Fruit fly (Drosophila melanogaster): ENCODE measurements around the gene IPIP.

Gene IPIP

dm6 chr2L:6036710-6037109 lies 11.1 kb upstream of the IPIP start, which contains the start of gene mtm (continued):
- TF ChIP-seq hbn (GFP tag; IDR thresholded peaks at IDR 0.05; ENCODE audit: partially characterized antibody) = 0 out of 2 replicates have a peak, but pooled peaks have one; percentile 19
- TF ChIP-seq amos (GFP tag; IDR thresholded peaks at IDR 0.05; ENCODE audit: partially characterized antibody) = peak; percentile 18; the same call in 1 of the 2 replicates

- TF ChIP-seq CG14441 (GFP tag; IDR thresholded peaks at IDR 0.05) (peak; percentile 29; the same call in 1 of the 2 replicates), HmgZ (tag; optimal IDR thresholded peaks at IDR 0.05) (peak; percentile 78), CG5245 (GFP tag; optimal IDR thresholded peaks at IDR 0.05) (peak; percentile 13), prd (optimal IDR thresholded peaks at IDR 0.05) (no peak), prd (GFP tag; IDR thresholded peaks at IDR 0.05) (peak; percentile 54; the same call in 1 of the 3 replicates), sob (GFP tag; IDR thresholded peaks at IDR 0.05) (peak; percentile 58; the same call in 1 of the 2 replicates), Doc3 (GFP tag; IDR thresholded peaks at IDR 0.05; ENCODE audit: partially characterized antibody) (peak; percentile 31; the same call in 1 of the 3 replicates), trem (tag; optimal IDR thresholded peaks at IDR 0.05) (peak; percentile 99), gfzf (GFP tag; optimal IDR thresholded peaks at IDR 0.05) (peak; percentile 16), cg (GFP tag; optimal IDR thresholded peaks at IDR 0.05) (no peak), unc-4 (GFP tag; IDR thresholded peaks at IDR 0.05; ENCODE audit: partially characterized antibody) (peak; percentile 36; the same call in 1 of the 2 replicates), CG33213 (GFP tag; optimal IDR thresholded peaks at IDR 0.05) (peak; percentile 47), fru (optimal IDR thresholded peaks at IDR 0.05) (no peak), CG12104 (GFP tag; optimal IDR thresholded peaks at IDR 0.05) (peak; percentile 14), Antp (GFP tag; optimal IDR thresholded peaks at IDR 0.05) (peak; percentile 46), CG6683 (GFP tag; optimal IDR thresholded peaks at IDR 0.05) (peak; percentile 29), esg (GFP tag; conservative IDR thresholded peaks at IDR 0.05) (0 out of 2 replicates have a peak, but pooled peaks have one; percentile 7), CG9609 (GFP tag; optimal IDR thresholded peaks at IDR 0.05) (peak; percentile 65), CG7928 (GFP tag; optimal IDR thresholded peaks at IDR 0.05) (peak; percentile 23), ewg (GFP tag; optimal IDR thresholded peaks at IDR 0.05) (peak; percentile 28), CG30403 (GFP tag; optimal IDR thresholded peaks at IDR 0.05) (peak; percentile 70), Ets65A (GFP tag) (peak; percentile 91), dpn (GFP tag; optimal IDR thresholded peaks at IDR 0.05) (peak; percentile 60 to 61), YL-1 (GFP tag; optimal IDR thresholded peaks at IDR 0.05) (peak; percentile 26), hbn (GFP tag; IDR thresholded peaks at IDR 0.05; ENCODE audit: partially characterized antibody) (peak; percentile 34; the same call in 1 of the 2 replicates), CG1603 (tag; optimal IDR thresholded peaks at IDR 0.05) (peak; percentile 69), cwo (GFP tag; optimal IDR thresholded peaks at IDR 0.05) (peak; percentile 32), PHDP (tag; optimal IDR thresholded peaks at IDR 0.05) (peak; percentile 66), Mad (GFP tag; optimal IDR thresholded peaks at IDR 0.05) (peak; percentile 27), tin (GFP tag; optimal IDR thresholded peaks at IDR 0.05) (peak; percentile 38), phol (tag; optimal IDR thresholded peaks at IDR 0.05) (peak; percentile 69), CG18764 (GFP tag; optimal IDR thresholded peaks at IDR 0.05) (peak; percentile 41), B-H1 (GFP tag; IDR thresholded peaks at IDR 0.05) (no peak), CG4282 (GFP tag; optimal IDR thresholded peaks at IDR 0.05) (no peak), Fer3 (tag; optimal IDR thresholded peaks at IDR 0.05) (peak; percentile 48), Ada2b (GFP tag; IDR thresholded peaks at IDR 0.05) (0 out of 2 replicates have a peak, but pooled peaks have one; percentile 22), slp2 (GFP tag; optimal IDR thresholded peaks at IDR 0.05) (peak; percentile 45), nom (GFP tag; optimal IDR thresholded peaks at IDR 0.05) (peak; percentile 32), CG2712 (tag; optimal IDR thresholded peaks at IDR 0.05) (peak; percentile 57), CG11398 (GFP tag; optimal IDR thresholded peaks at IDR 0.05) (no peak), Camta (GFP tag; optimal IDR thresholded peaks at IDR 0.05) (peak; percentile 62), bbx (GFP tag; IDR thresholded peaks at IDR 0.05; ENCODE audit: partially characterized antibody) (no peak), CG2202 (tag; optimal IDR thresholded peaks at IDR 0.05) (no peak), grau (tag; optimal IDR thresholded peaks at IDR 0.05) (peak; percentile 56), Oli (tag; optimal IDR thresholded peaks at IDR 0.05) (peak; percentile 2), CG9932 (GFP tag; IDR thresholded peaks at IDR 0.05) (peak; percentile 60)
These were observed 10.0 kb upstream of the IPIP start, which contains the start of the genes CG9117 and CG31643 for dm6 chr2L:6037830-6038229. Gene CG9117 (minus strand): TSS chr2L:6037902. Gene CG31643 (plus strand): TSS chr2L:6038117.
